Worm (Caenorhabditis elegans) whole organism, midembryonic: Measurements from ENCODE around the gene pcp-1.

Source experiments
- ref-1 ChIP-seq: fragments of 200-800 bp; sonication (Bioruptor generic); conservative IDR thresholded peaks from 2 replicates; pipeline ENCODE4 v1.3.6; 2022; ENCODE audit warnings: missing genetic modification reagents, missing genetic modification characterization, missing compliant biosample characterization
- ztf-23 ChIP-seq: fragments of 200-800 bp; sonication (Bioruptor generic); IDR thresholded peaks from 2 replicates; pipeline ENCODE4 v1.3.6; 2022; ENCODE audit warnings: missing genetic modification reagents, missing genetic modification characterization, missing compliant biosample characterization
- ztf-29 ChIP-seq: fragments of 200-800 bp; sonication (Bioruptor generic); IDR thresholded peaks from 2 replicates; pipeline ENCODE4 v1.3.6; 2022; ENCODE audit warnings: missing genetic modification reagents, missing genetic modification characterization, missing compliant biosample characterization

- no peak for TF ChIP-seq ztf-29 (GFP tag; lab: Robert Waterston, UW)
- TF ChIP-seq ztf-23 = no peak
- no peak for TF ChIP-seq ref-1
These were observed 14.2 kb downstream of the pcp-1 start, which contains the start of the genes ZK686.6 and ZK686.1 for ce11 chrIII:7772901-7773300.
